Worm (Caenorhabditis elegans) whole organism, late embryonic: ENCODE results near the gene exl-1.
A peak's percentile ranks its signal among the peaks of the same experiment; 100 is the strongest.

Experiments
- C08G9.2 ChIP-seq: sonication (generic microtip); optimal IDR thresholded peaks from 2 replicates; lab custom pipeline; 2016; ENCODE audit warnings: mild to moderate bottlenecking, missing genetic modification characterization, moderate library complexity, missing compliant biosample characterization
- C38D4.7 ChIP-seq: fragments of 200-800 bp; sonication (Bioruptor generic); optimal IDR thresholded peaks from 2 replicates; lab custom pipeline; 2018; ENCODE audit warnings: mild to moderate bottlenecking, missing genetic modification characterization, moderate library complexity, missing compliant biosample characterization
- F13H6.1 ChIP-seq: sonication (generic microtip); optimal IDR thresholded peaks from 2 replicates; lab custom pipeline; 2016; ENCODE audit warnings: missing genetic modification characterization, missing compliant biosample characterization
- T23F11.4 ChIP-seq: fragments of 200-800 bp; sonication (Bioruptor generic); optimal IDR thresholded peaks from 2 replicates; lab custom pipeline; 2018; ENCODE audit warnings: mild to moderate bottlenecking, missing genetic modification characterization, missing compliant biosample characterization
- Y22D7AL.16 ChIP-seq: sonication (generic microtip); optimal IDR thresholded peaks from 2 replicates; lab custom pipeline; 2016; ENCODE audit warnings: missing genetic modification characterization, missing compliant biosample characterization
- ahr-1 ChIP-seq: sonication (generic microtip); optimal IDR thresholded peaks from 2 replicates; lab custom pipeline; 2016; ENCODE audit warnings: missing genetic modification characterization, missing compliant biosample characterization
- ama-1 ChIP-seq: fragments of 150-350 bp; optimal IDR thresholded peaks from 2 replicates; lab custom pipeline; 2014
- ceh-2 ChIP-seq: sonication (generic microtip); optimal IDR thresholded peaks from 2 replicates; lab custom pipeline; 2016; ENCODE audit warnings: missing genotype, missing genetic modification characterization, missing compliant biosample characterization
- ceh-24 ChIP-seq: sonication (generic microtip); optimal IDR thresholded peaks from 2 replicates; lab custom pipeline; 2016; ENCODE audit warnings: mild to moderate bottlenecking, missing genetic modification characterization, missing compliant biosample characterization
- ceh-30 ChIP-seq: fragments of 150-350 bp; optimal IDR thresholded peaks from 2 replicates; lab custom pipeline; 2014; ENCODE audit warnings: missing biosample characterization, missing genetic modification characterization
- ceh-31 ChIP-seq: sonication (generic microtip); optimal IDR thresholded peaks from 2 replicates; lab custom pipeline; 2016; ENCODE audit warnings: missing genetic modification characterization, missing compliant biosample characterization
- ceh-34 ChIP-seq: sonication (generic microtip); optimal IDR thresholded peaks from 2 replicates; lab custom pipeline; 2016; ENCODE audit warnings: mild to moderate bottlenecking, missing genetic modification characterization, missing compliant biosample characterization
- ceh-45 ChIP-seq: fragments of 200-800 bp; sonication (Bioruptor generic); IDR thresholded peaks from 2 replicates; pipeline ENCODE4 v1.3.6; 2022; ENCODE audit warnings: missing genetic modification reagents, missing genetic modification characterization, missing compliant biosample characterization
- ceh-48 ChIP-seq: sonication (generic microtip); optimal IDR thresholded peaks from 2 replicates; lab custom pipeline; 2016; ENCODE audit warnings: missing genetic modification characterization, inconsistent platforms, missing compliant biosample characterization
- ceh-6 ChIP-seq: fragments of 200-800 bp; sonication (Bioruptor generic); optimal IDR thresholded peaks from 2 replicates; lab custom pipeline; 2018; ENCODE audit warnings: mild to moderate bottlenecking, missing genetic modification characterization, missing compliant biosample characterization
- ceh-9 ChIP-seq: sonication (generic microtip); optimal IDR thresholded peaks from 2 replicates; lab custom pipeline; 2016; ENCODE audit warnings: mild to moderate bottlenecking, missing genetic modification characterization, inconsistent platforms, missing compliant biosample characterization
- che-1 ChIP-seq: sonication (generic microtip); optimal IDR thresholded peaks from 2 replicates; lab custom pipeline; 2016; ENCODE audit warnings: mild to moderate bottlenecking, missing genetic modification characterization, missing compliant biosample characterization
- dmd-4 ChIP-seq: sonication (generic microtip); optimal IDR thresholded peaks from 2 replicates; lab custom pipeline; 2016; ENCODE audit warnings: borderline replicate concordance, missing genetic modification characterization, missing compliant biosample characterization
- dve-1 ChIP-seq: sonication (generic microtip); optimal IDR thresholded peaks from 2 replicates; lab custom pipeline; 2017; ENCODE audit warnings: antibody characterized with exemption, mild to moderate bottlenecking, missing genetic modification characterization, missing compliant biosample characterization
- elt-2 ChIP-seq: sonication (generic microtip); optimal IDR thresholded peaks from 2 replicates; lab custom pipeline; 2016; ENCODE audit warnings: missing genetic modification reagents, missing genetic modification characterization, missing compliant biosample characterization
- ets-4 ChIP-seq: sonication (generic microtip); optimal IDR thresholded peaks from 2 replicates; lab custom pipeline; 2016; ENCODE audit warnings: missing genetic modification characterization, missing compliant biosample characterization
- eyg-1 ChIP-seq: sonication (generic microtip); optimal IDR thresholded peaks from 2 replicates; lab custom pipeline; 2016; ENCODE audit warnings: missing genotype, missing genetic modification characterization, missing compliant biosample characterization
- fax-1 ChIP-seq: sonication (generic microtip); optimal IDR thresholded peaks from 2 replicates; lab custom pipeline; 2016; ENCODE audit warnings: missing genotype, missing genetic modification characterization, missing compliant biosample characterization
- gmeb-2 ChIP-seq: sonication (generic microtip); optimal IDR thresholded peaks from 2 replicates; lab custom pipeline; 2016; ENCODE audit warnings: missing genetic modification characterization, inconsistent platforms, missing compliant biosample characterization
- hlh-6 ChIP-seq: sonication (generic microtip); optimal IDR thresholded peaks from 2 replicates; lab custom pipeline; 2016; ENCODE audit warnings: missing genotype, missing genetic modification characterization, missing compliant biosample characterization
- hlh-8 ChIP-seq: sonication (generic microtip); optimal IDR thresholded peaks from 2 replicates; lab custom pipeline; 2016; ENCODE audit warnings: missing genotype, missing genetic modification characterization, missing compliant biosample characterization
- lim-6 ChIP-seq: sonication (generic microtip); optimal IDR thresholded peaks from 2 replicates; lab custom pipeline; 2016; ENCODE audit warnings: missing genetic modification characterization, missing compliant biosample characterization
- lin-11 ChIP-seq: fragments of 200-800 bp; sonication (Bioruptor generic); optimal IDR thresholded peaks from 2 replicates; lab custom pipeline; 2018; ENCODE audit warnings: mild to moderate bottlenecking, missing genetic modification characterization, missing compliant biosample characterization
- mec-3 ChIP-seq: sonication (generic microtip); optimal IDR thresholded peaks from 2 replicates; lab custom pipeline; 2016; ENCODE audit warnings: borderline replicate concordance, missing genetic modification characterization, missing compliant biosample characterization
- nfya-1 ChIP-seq: sonication (generic microtip); optimal IDR thresholded peaks from 2 replicates; lab custom pipeline; 2017; ENCODE audit warnings: missing genetic modification characterization, mild to moderate bottlenecking, missing compliant biosample characterization, antibody characterized with exemption, moderate library complexity
- nhr-232 ChIP-seq: sonication (generic microtip); optimal IDR thresholded peaks from 2 replicates; lab custom pipeline; 2016; ENCODE audit warnings: missing genetic modification characterization, missing compliant biosample characterization
- npax-4 ChIP-seq: sonication (generic microtip); optimal IDR thresholded peaks from 2 replicates; lab custom pipeline; 2016; ENCODE audit warnings: missing genetic modification characterization, missing compliant biosample characterization
- odd-2 ChIP-seq: sonication (generic microtip); optimal IDR thresholded peaks from 2 replicates; lab custom pipeline; 2017; ENCODE audit warnings: antibody characterized with exemption, mild to moderate bottlenecking, missing genetic modification characterization, missing compliant biosample characterization
- pat-9 ChIP-seq: fragments of 200-800 bp; sonication (Bioruptor generic); optimal IDR thresholded peaks from 2 replicates; lab custom pipeline; 2018; ENCODE audit warnings: mild to moderate bottlenecking, missing genetic modification characterization, moderate library complexity, missing compliant biosample characterization
- pha-2 ChIP-seq: sonication (generic microtip); optimal IDR thresholded peaks from 2 replicates; lab custom pipeline; 2017; ENCODE audit warnings: mild to moderate bottlenecking, missing genetic modification characterization, missing compliant biosample characterization
- pha-4 ChIP-seq: fragments of 150-350 bp; optimal IDR thresholded peaks from 2 replicates; lab custom pipeline; 2018; ENCODE audit warnings: missing biosample characterization, missing genetic modification reagents, missing genetic modification characterization
- pqm-1 ChIP-seq: sonication (generic microtip); optimal IDR thresholded peaks from 2 replicates; lab custom pipeline; 2016; ENCODE audit warnings: missing genetic modification characterization, missing compliant biosample characterization
- ref-2 ChIP-seq: sonication (generic microtip); optimal IDR thresholded peaks from 2 replicates; lab custom pipeline; 2016; ENCODE audit warnings: missing genetic modification characterization, missing compliant biosample characterization
- rnt-1 ChIP-seq: sonication (generic microtip); optimal IDR thresholded peaks from 2 replicates; lab custom pipeline; 2016; ENCODE audit warnings: missing genetic modification characterization, missing compliant biosample characterization
- sdc-2 ChIP-seq: sonication (generic microtip); optimal IDR thresholded peaks from 2 replicates; lab custom pipeline; 2016; ENCODE audit warnings: missing genotype, missing genetic modification characterization, missing compliant biosample characterization
- sox-4 ChIP-seq: sonication (generic microtip); optimal IDR thresholded peaks from 2 replicates; lab custom pipeline; 2017; ENCODE audit warnings: mild to moderate bottlenecking, missing genetic modification characterization, inconsistent platforms, missing compliant biosample characterization
- syd-9 ChIP-seq: sonication (generic microtip); optimal IDR thresholded peaks from 2 replicates; lab custom pipeline; 2016; ENCODE audit warnings: mild to moderate bottlenecking, missing genetic modification characterization, moderate library complexity, missing compliant biosample characterization
- tbx-2 ChIP-seq: sonication (generic microtip); optimal IDR thresholded peaks from 2 replicates; lab custom pipeline; 2016; ENCODE audit warnings: missing genetic modification characterization, missing compliant biosample characterization
- ttx-3 ChIP-seq: sonication (generic microtip); optimal IDR thresholded peaks from 2 replicates; lab custom pipeline; 2016; ENCODE audit warnings: missing genetic modification reagents, missing genetic modification characterization, missing compliant biosample characterization
- unc-3 ChIP-seq, 2 experiments: fragments of 200-800 bp in 1 of 2; sonication (Bioruptor generic) in 1 of 2; sonication (generic microtip) in 1 of 2; conservative IDR thresholded peaks in 1 of 2; optimal IDR thresholded peaks in 1 of 2; 2 replicates each; pipeline versions ENCODE4 v1.3.6 to Lab custom; 2016 to 2022; ENCODE audit warnings: missing compliant biosample characterization in 2 of 2, missing genetic modification characterization in 2 of 2, missing genetic modification reagents in 1 of 2
- unc-55 ChIP-seq: sonication (generic microtip); optimal IDR thresholded peaks from 2 replicates; lab custom pipeline; 2017; ENCODE audit warnings: missing biosample characterization, missing genetic modification reagents, missing genetic modification characterization
- unc-86 ChIP-seq: sonication (generic microtip); optimal IDR thresholded peaks from 2 replicates; lab custom pipeline; 2016; ENCODE audit warnings: missing genetic modification characterization, missing compliant biosample characterization
- zip-5 ChIP-seq: sonication (generic microtip); optimal IDR thresholded peaks from 2 replicates; lab custom pipeline; 2016; ENCODE audit warnings: missing genetic modification characterization, missing compliant biosample characterization

The exl-1 gene

DNA sequence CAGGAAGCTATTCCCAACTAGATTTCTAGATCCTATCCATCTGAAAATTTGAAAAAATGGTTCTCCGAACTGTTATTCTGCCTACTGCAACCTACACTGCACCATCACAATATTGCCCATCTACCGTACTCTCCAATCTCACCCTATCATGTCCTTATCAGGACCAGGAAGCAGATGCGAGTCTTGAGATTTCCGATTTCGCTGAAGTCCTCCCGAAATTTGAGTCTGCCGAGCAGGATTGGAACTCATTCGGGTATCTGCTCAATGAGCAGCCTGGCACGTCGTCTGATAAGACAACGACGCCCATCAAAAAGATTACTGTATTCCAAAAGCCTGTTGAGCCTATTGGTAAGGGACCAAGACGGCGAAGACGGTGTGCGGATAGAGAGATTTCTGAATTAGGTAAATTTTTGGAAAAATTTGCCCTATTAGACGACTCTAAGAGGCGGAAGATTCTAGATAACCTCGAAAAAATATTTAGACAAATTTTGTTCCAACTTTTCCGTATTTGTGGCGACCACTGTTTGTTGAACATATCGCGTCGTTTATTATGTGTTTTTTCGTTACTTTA lies 7.7 kb downstream of the exl-1 start:
- TF ChIP-seq unc-86 (no peak), ceh-31 (tag; lab: Kevin White, UChicago) (peak; percentile 43), ama-1 (peak; percentile 95), ahr-1 (tag; lab: Kevin White, UChicago) (peak; percentile 12), ceh-48 (no peak), elt-2 (peak; percentile 2)

DNA sequence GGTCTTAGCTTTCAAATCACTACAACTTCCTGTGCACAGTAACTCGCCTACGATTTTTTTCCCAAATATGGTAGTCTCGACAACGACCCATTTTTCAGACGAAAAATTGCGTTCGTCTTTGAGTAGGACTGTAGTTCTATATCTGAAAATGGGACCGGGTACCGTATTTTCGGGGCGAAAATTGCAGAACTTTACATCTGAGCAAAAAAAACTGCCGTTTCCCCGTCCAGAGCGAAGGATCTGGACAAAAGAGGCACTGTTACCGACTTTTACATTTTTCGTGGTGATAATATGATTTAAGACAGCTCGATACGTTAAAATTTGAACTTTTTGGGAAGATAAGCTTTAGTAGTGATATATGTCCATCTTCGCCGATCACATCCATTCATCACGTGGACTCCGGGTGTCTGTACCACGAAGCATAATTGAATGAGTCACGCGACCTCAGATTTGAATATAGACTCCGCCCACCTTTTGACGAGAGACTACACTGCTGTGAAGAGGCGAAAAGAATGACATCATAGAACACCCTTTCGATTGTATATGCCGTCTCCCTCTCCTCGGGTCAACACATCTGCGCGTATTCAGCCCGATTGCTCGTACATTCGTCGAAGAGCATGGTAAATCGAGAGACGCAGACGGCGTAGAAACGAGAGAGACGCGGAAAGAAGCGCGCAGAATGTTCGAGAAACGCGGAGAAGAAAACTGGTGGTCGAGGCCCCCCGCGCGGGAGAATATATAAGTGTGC lies 8.4 kb downstream of the exl-1 start:
- TF ChIP-seq dmd-4 (tag; lab: Kevin White, UChicago) (peak; percentile 48), ceh-34 (tag; lab: Kevin White, UChicago) (peak; percentile 95), lim-6 (tag; lab: Kevin White, UChicago) (no peak), che-1 (tag; lab: Kevin White, UChicago) (no peak), ahr-1 (tag; lab: Kevin White, UChicago) (no peak), ama-1 (peak; percentile 21), sdc-2 (tag; lab: Kevin White, UChicago) (peak; percentile 74), hlh-6 (no peak), ceh-6 (GFP tag; lab: Kevin White, UChicago) (no peak), ceh-2 (tag; lab: Kevin White, UChicago) (peak; percentile 76), mec-3 (tag; lab: Kevin White, UChicago) (no peak), unc-86 (no peak), ttx-3 (tag; lab: Kevin White, UChicago) (no peak), sox-4 (tag; lab: Kevin White, UChicago) (no peak), syd-9 (no peak), C38D4.7 (GFP tag; lab: Kevin White, UChicago) (no peak), ceh-31 (tag; lab: Kevin White, UChicago) (peak; percentile 96), hlh-8 (tag; lab: Kevin White, UChicago) (peak; percentile 54), nhr-232 (tag; lab: Kevin White, UChicago) (peak; percentile 14), pat-9 (tag; lab: Kevin White, UChicago) (no peak), T23F11.4 (GFP tag; lab: Kevin White, UChicago) (peak; percentile 35), gmeb-2 (no peak), unc-3 (GFP tag; conservative IDR thresholded peaks at IDR 0.05; lab: Robert Waterston, UW) (no peak), unc-3 (tag; optimal IDR thresholded peaks at IDR 0.05; lab: Kevin White, UChicago) (no peak), tbx-2 (peak; percentile 86), nfya-1 (tag; lab: Kevin White, UChicago) (peak; percentile 90), F13H6.1 (tag; lab: Kevin White, UChicago) (peak; percentile 74), ceh-45 (GFP tag; lab: Robert Waterston, UW) (no peak), ceh-30 (tag; lab: Kevin White, UChicago) (no peak), rnt-1 (tag; lab: Kevin White, UChicago) (peak; percentile 91), ets-4 (tag; lab: Kevin White, UChicago) (peak; percentile 85), ref-2 (tag; lab: Kevin White, UChicago) (peak; percentile 93), eyg-1 (tag; lab: Kevin White, UChicago) (peak; percentile 12), pha-2 (tag; lab: Kevin White, UChicago) (peak; percentile 36), fax-1 (tag; lab: Kevin White, UChicago) (no peak), C08G9.2 (tag; lab: Kevin White, UChicago) (peak; percentile 45), pha-4 (tag; lab: Kevin White, UChicago) (no peak), unc-55 (GFP tag; lab: Kevin White, UChicago) (peak; percentile 95), elt-2 (no peak), pqm-1 (tag; lab: Kevin White, UChicago) (no peak), ceh-9 (tag; lab: Kevin White, UChicago) (no peak), odd-2 (tag; lab: Kevin White, UChicago) (no peak), npax-4 (no peak), Y22D7AL.16 (tag; lab: Kevin White, UChicago) (peak; percentile 21), dve-1 (peak; percentile 19), lin-11 (tag; lab: Kevin White, UChicago) (no peak), ceh-48 (no peak), ceh-24 (tag; lab: Kevin White, UChicago) (no peak), zip-5 (tag; lab: Kevin White, UChicago) (no peak)
